Worm (Caenorhabditis elegans) whole organism, L1 larva: ENCODE data around the gene tag-151.

ENCODE experiments used
- C04F5.9 ChIP-seq: sonication (generic microtip); optimal IDR thresholded peaks from 2 replicates; lab custom pipeline; 2016; ENCODE audit warnings: missing genetic modification characterization, missing compliant biosample characterization
- C16A3.4 ChIP-seq: fragments of 150-350 bp; optimal IDR thresholded peaks from 2 replicates; lab custom pipeline; 2014; ENCODE audit warnings: missing biosample characterization, missing genetic modification characterization
- F16B12.6 ChIP-seq: fragments of 150-350 bp; optimal IDR thresholded peaks from 2 replicates; lab custom pipeline; 2014; ENCODE audit warnings: missing biosample characterization, missing genetic modification characterization
- aly-2 ChIP-seq: fragments of 150-350 bp; optimal IDR thresholded peaks from 2 replicates; lab custom pipeline; 2014; ENCODE audit warnings: missing biosample characterization, missing genetic modification characterization
- ama-1 ChIP-seq: fragments of 150-350 bp; optimal IDR thresholded peaks from 2 replicates; lab custom pipeline; 2014
- blmp-1 ChIP-seq: fragments of 150-350 bp; optimal IDR thresholded peaks from 2 replicates; lab custom pipeline; 2014; ENCODE audit warnings: missing biosample characterization, missing genetic modification characterization
- ceh-8 ChIP-seq: fragments of 200-800 bp; sonication (Bioruptor generic); optimal IDR thresholded peaks from 2 replicates; lab custom pipeline; 2018; ENCODE audit warnings: mild to moderate bottlenecking, missing genetic modification characterization, moderate library complexity, missing compliant biosample characterization
- ceh-88 ChIP-seq: fragments of 200-800 bp; sonication (Bioruptor generic); IDR thresholded peaks from 2 replicates; pipeline ENCODE4 v1.3.6; 2022; ENCODE audit warnings: missing genetic modification characterization, missing compliant biosample characterization
- dpl-1 ChIP-seq, 3 experiments: fragments of 150-350 bp in 2 of 3; sonication (generic microtip) in 1 of 3; optimal IDR thresholded peaks; 2 replicates each; lab custom pipeline; 2014 to 2017; ENCODE audit warnings: missing biosample characterization in 3 of 3, missing genetic modification characterization in 3 of 3, missing genetic modification reagents in 3 of 3
- efl-3 ChIP-seq: fragments of 200-800 bp; sonication (Bioruptor generic); optimal IDR thresholded peaks from 2 replicates; lab custom pipeline; 2018; ENCODE audit warnings: mild to moderate bottlenecking, missing genetic modification characterization, missing compliant biosample characterization
- egl-13 ChIP-seq: sonication (generic microtip); optimal IDR thresholded peaks from 2 replicates; lab custom pipeline; 2016; ENCODE audit warnings: missing genotype, missing genetic modification reagents, missing genetic modification characterization, missing compliant biosample characterization
- egl-27 ChIP-seq, 2 experiments: fragments of 150-350 bp in 1 of 2; sonication (generic microtip); optimal IDR thresholded peaks; 3 replicates each; lab custom pipeline; 2017 to 2018; ENCODE audit warnings: missing biosample characterization in 2 of 2, missing genetic modification characterization in 2 of 2, missing genetic modification reagents in 2 of 2
- elt-2 ChIP-seq: sonication (generic microtip); optimal IDR thresholded peaks from 2 replicates; lab custom pipeline; 2016; ENCODE audit warnings: missing genetic modification characterization, mild to moderate bottlenecking, inconsistent platforms, missing compliant biosample characterization, missing genetic modification reagents
- fkh-10 ChIP-seq: sonication (generic microtip); optimal IDR thresholded peaks from 2 replicates; lab custom pipeline; 2017; ENCODE audit warnings: missing biosample characterization, missing genetic modification reagents, missing genetic modification characterization
- fkh-4 ChIP-seq: sonication (generic microtip); optimal IDR thresholded peaks from 2 replicates; lab custom pipeline; 2016; ENCODE audit warnings: missing compliant biosample characterization, missing genetic modification characterization, borderline replicate concordance
- fkh-8 ChIP-seq: sonication (generic microtip); optimal IDR thresholded peaks from 2 replicates; lab custom pipeline; 2016; ENCODE audit warnings: mild to moderate bottlenecking, missing genetic modification characterization, missing compliant biosample characterization
- fos-1 ChIP-seq: fragments of 150-350 bp; optimal IDR thresholded peaks from 2 replicates; lab custom pipeline; 2014; ENCODE audit warnings: missing biosample characterization, missing genetic modification characterization
- hlh-4 ChIP-seq: sonication (generic microtip); optimal IDR thresholded peaks from 2 replicates; lab custom pipeline; 2016; ENCODE audit warnings: mild to moderate bottlenecking, missing genetic modification characterization, missing compliant biosample characterization
- hpl-2 ChIP-seq: fragments of 150-350 bp; optimal IDR thresholded peaks from 2 replicates; lab custom pipeline; 2014; ENCODE audit warnings: missing biosample characterization, missing genetic modification reagents, missing genetic modification characterization
- isw-1 ChIP-seq: fragments of 200-800 bp; sonication (Bioruptor generic); IDR thresholded peaks from 2 replicates; pipeline ENCODE4 v1.3.6; 2022; ENCODE audit warnings: missing genetic modification characterization, missing compliant biosample characterization
- lin-14 ChIP-seq: fragments of 200-800 bp; sonication (Bioruptor generic); optimal IDR thresholded peaks from 2 replicates; lab custom pipeline; 2018; ENCODE audit warnings: mild to moderate bottlenecking, missing genetic modification characterization, moderate library complexity, missing compliant biosample characterization
- lin-15B ChIP-seq: fragments of 150-350 bp; sonication (generic microtip); optimal IDR thresholded peaks from 3 replicates; lab custom pipeline; 2014; ENCODE audit warnings: missing biosample characterization, missing genetic modification characterization
- lin-39 ChIP-seq: fragments of 150-350 bp; optimal IDR thresholded peaks from 2 replicates; lab custom pipeline; 2014; ENCODE audit warnings: missing biosample characterization, missing genetic modification reagents, missing genetic modification characterization
- lsy-2 ChIP-seq, 2 experiments: fragments of 150-350 bp; optimal IDR thresholded peaks; 2 replicates each; lab custom pipeline; 2014; ENCODE audit warnings: missing biosample characterization in 2 of 2, missing genetic modification characterization in 2 of 2
- mab-9 ChIP-seq: fragments of 200-800 bp; sonication (Bioruptor generic); IDR thresholded peaks from 2 replicates; pipeline ENCODE4 v1.3.6; 2022; ENCODE audit warnings: missing genetic modification reagents, missing genetic modification characterization, missing compliant biosample characterization
- mdl-1 ChIP-seq, 2 experiments: fragments of 150-350 bp; optimal IDR thresholded peaks; 2 replicates each; lab custom pipeline; 2014 to 2017; ENCODE audit warnings: missing biosample characterization in 2 of 2, missing genetic modification characterization in 2 of 2, inconsistent platforms in 1 of 2
- mef-2 ChIP-seq: fragments of 150-350 bp; optimal IDR thresholded peaks from 2 replicates; lab custom pipeline; 2014; ENCODE audit warnings: missing biosample characterization, missing genetic modification characterization
- mep-1 ChIP-seq: fragments of 150-350 bp; optimal IDR thresholded peaks from 2 replicates; lab custom pipeline; 2014; ENCODE audit warnings: missing biosample characterization, missing genetic modification characterization
- nhr-12 ChIP-seq: sonication (generic microtip); optimal IDR thresholded peaks from 2 replicates; lab custom pipeline; 2017; ENCODE audit warnings: missing biosample characterization, missing genetic modification characterization
- nhr-47 ChIP-seq: sonication (generic microtip); optimal IDR thresholded peaks from 2 replicates; lab custom pipeline; 2016; ENCODE audit warnings: mild to moderate bottlenecking, missing genetic modification characterization, moderate library complexity, missing compliant biosample characterization
- nhr-71 ChIP-seq: sonication (generic microtip); optimal IDR thresholded peaks from 2 replicates; lab custom pipeline; 2016; ENCODE audit warnings: mild to moderate bottlenecking, missing genetic modification characterization, moderate library complexity, missing compliant biosample characterization
- nhr-77 ChIP-seq: fragments of 150-350 bp; optimal IDR thresholded peaks from 2 replicates; lab custom pipeline; 2014; ENCODE audit warnings: missing biosample characterization, missing genetic modification characterization
- nhr-85 ChIP-seq: sonication (generic microtip); peaks from one replicate; lab custom pipeline; 2016; ENCODE audit warnings: missing genetic modification characterization, inconsistent platforms, missing compliant biosample characterization
- pag-3 ChIP-seq: sonication (generic microtip); optimal IDR thresholded peaks from 2 replicates; lab custom pipeline; 2017; ENCODE audit warnings: missing genetic modification characterization, mild to moderate bottlenecking, missing compliant biosample characterization, antibody characterized with exemption, borderline replicate concordance; ENCODE audit not compliant: insufficient read depth
- rnt-1 ChIP-seq: sonication (generic microtip); optimal IDR thresholded peaks from 2 replicates; lab custom pipeline; 2016; ENCODE audit warnings: mild to moderate bottlenecking, missing genetic modification characterization, moderate library complexity, missing compliant biosample characterization
- skn-1 ChIP-seq: fragments of 150-350 bp; optimal IDR thresholded peaks from 2 replicates; lab custom pipeline; 2014; ENCODE audit warnings: missing biosample characterization, missing genetic modification characterization
- snpc-4 ChIP-seq: fragments of 150-350 bp; optimal IDR thresholded peaks from 2 replicates; lab custom pipeline; 2014; ENCODE audit warnings: missing biosample characterization, missing genetic modification characterization
- sup-37 ChIP-seq: fragments of 200-800 bp; sonication (Bioruptor generic); optimal IDR thresholded peaks from 2 replicates; lab custom pipeline; 2018; ENCODE audit warnings: mild to moderate bottlenecking, missing genetic modification characterization, missing compliant biosample characterization
- swsn-7 ChIP-seq: sonication (generic microtip); optimal IDR thresholded peaks from 2 replicates; lab custom pipeline; 2016; ENCODE audit warnings: missing genetic modification characterization, missing compliant biosample characterization
- tlp-1 ChIP-seq: fragments of 150-350 bp; optimal IDR thresholded peaks from 2 replicates; lab custom pipeline; 2014; ENCODE audit warnings: missing biosample characterization, missing genetic modification characterization
- unc-130 ChIP-seq: fragments of 150-350 bp; optimal IDR thresholded peaks from 2 replicates; lab custom pipeline; 2017; ENCODE audit warnings: missing biosample characterization, missing genetic modification characterization, inconsistent platforms
- unc-30 ChIP-seq: sonication (generic microtip); optimal IDR thresholded peaks from 2 replicates; lab custom pipeline; 2017; ENCODE audit warnings: missing biosample characterization, missing genetic modification characterization
- vab-15 ChIP-seq: sonication (generic microtip); optimal IDR thresholded peaks from 2 replicates; lab custom pipeline; 2017; ENCODE audit warnings: missing genotype, mild to moderate bottlenecking, missing genetic modification characterization, missing compliant biosample characterization
- zag-1 ChIP-seq: fragments of 150-350 bp; optimal IDR thresholded peaks from 2 replicates; lab custom pipeline; 2014; ENCODE audit warnings: missing biosample characterization, missing genetic modification characterization
- zip-4 ChIP-seq: fragments of 200-800 bp; sonication (Bioruptor generic); optimal IDR thresholded peaks from 2 replicates; lab custom pipeline; 2018; ENCODE audit warnings: mild to moderate bottlenecking, missing genetic modification characterization, moderate library complexity, missing compliant biosample characterization

tag-151 gene

ce11 chrII:4728687-4729086 lies 18.6 kb downstream of the tag-151 start (continued):
- TF ChIP-seq egl-27 (tag; optimal IDR thresholded peaks at IDR 0.05; lab: Kevin White, UChicago) (no peak), fos-1 (tag; lab: Kevin White, UChicago) (no peak), zag-1 (tag; lab: Kevin White, UChicago) (no peak)

ce11 chrII:4729733-4730132 lies 19.7 kb downstream of the tag-151 start, which contains the start of gene F41C3.7:
TSS of gene F41C3.7 (plus strand) at chrII:4730033.
- no peak for TF ChIP-seq C04F5.9 (tag; lab: Kevin White, UChicago)
- no peak for TF ChIP-seq hpl-2
- TF ChIP-seq elt-2 (tag; lab: Kevin White, UChicago) = no peak
- no peak for TF ChIP-seq dpl-1 (GFP tag; optimal IDR thresholded peaks at IDR 0.05; lab: Kevin White, UChicago)
- TF ChIP-seq ceh-88 (GFP tag; lab: Robert Waterston, UW) = no peak
- TF ChIP-seq snpc-4 (tag; lab: Kevin White, UChicago) = no peak
- no peak for TF ChIP-seq fkh-8 (tag; lab: Kevin White, UChicago)
- no peak for TF ChIP-seq nhr-12 (tag; lab: Kevin White, UChicago)
- no peak for TF ChIP-seq fkh-10
- no peak for TF ChIP-seq lin-39

- TF ChIP-seq blmp-1 = peak; percentile 25
- no peak for TF ChIP-seq C04F5.9 (tag; lab: Kevin White, UChicago)
Observed at ce11 chrII:4733848-4734247, 23.8 kb downstream of the tag-151 start, which contains the start of gene F41C3.11. TSS of gene F41C3.11 (minus strand) at chrII:4733948.

DNA sequence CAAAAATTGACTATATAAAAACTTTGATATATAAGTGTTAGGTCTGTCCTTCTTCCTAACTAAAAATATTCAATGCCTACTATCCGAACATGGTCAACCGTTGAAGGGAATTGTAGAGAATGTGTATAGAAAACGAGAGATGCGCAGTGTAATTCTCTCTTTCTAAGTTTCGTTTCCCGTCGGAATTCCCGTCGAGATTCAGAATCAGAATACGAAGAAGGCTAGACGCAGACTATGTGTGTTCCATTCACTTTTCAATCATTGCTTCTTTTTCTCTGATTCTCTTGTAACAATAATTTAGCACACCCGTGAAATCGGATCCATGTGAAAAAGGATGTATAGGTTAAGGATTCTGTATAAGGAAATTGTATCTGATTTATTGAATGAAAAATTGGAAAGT lies 24.4 kb downstream of the tag-151 start:
- TF ChIP-seq lin-14 (peak; percentile 65), hlh-4 (tag; lab: Kevin White, UChicago) (no peak), mef-2 (tag; lab: Kevin White, UChicago) (no peak), blmp-1 (peak; percentile 100), nhr-85 (tag; lab: Kevin White, UChicago) (peak; percentile 54), unc-30 (tag; lab: Kevin White, UChicago) (no peak), isw-1 (GFP tag; lab: Robert Waterston, UW) (no peak), swsn-7 (tag; lab: Kevin White, UChicago) (no peak), F16B12.6 (tag; lab: Kevin White, UChicago) (no peak), tlp-1 (tag; lab: Kevin White, UChicago) (no peak), lsy-2 (tag; optimal IDR thresholded peaks at IDR 0.05; lab: Kevin White, UChicago) (peak in 1 of 2 experiments; percentile 11)

ce11 chrII:4736585-4736984 lies 26.5 kb downstream of the tag-151 start:
- TF ChIP-seq nhr-71 (tag; lab: Kevin White, UChicago) = peak; percentile 65
- no peak for TF ChIP-seq egl-13
- no peak for TF ChIP-seq sup-37
- TF ChIP-seq vab-15 (tag; lab: Kevin White, UChicago) = no peak
- no peak for TF ChIP-seq C16A3.4 (tag; lab: Kevin White, UChicago)
- TF ChIP-seq rnt-1 = peak; percentile 38
- peak; percentile 60 for TF ChIP-seq lin-14
- TF ChIP-seq lin-15B (tag; lab: Kevin White, UChicago) = no peak
- no peak for TF ChIP-seq unc-130 (tag; lab: Kevin White, UChicago)
- TF ChIP-seq tlp-1 (tag; lab: Kevin White, UChicago) = no peak
- no peak for TF ChIP-seq mep-1 (tag; lab: Kevin White, UChicago)
- no peak for TF ChIP-seq nhr-47
- no peak for TF ChIP-seq skn-1 (tag; lab: Kevin White, UChicago)
- no peak for TF ChIP-seq fkh-4 (tag; lab: Kevin White, UChicago)
- TF ChIP-seq zip-4 = no peak
- TF ChIP-seq nhr-77 (tag; lab: Kevin White, UChicago) = no peak
- no peak for TF ChIP-seq mef-2 (tag; lab: Kevin White, UChicago)
- TF ChIP-seq mdl-1 (tag; optimal IDR thresholded peaks at IDR 0.05; lab: Kevin White, UChicago) = no peak
- no peak for TF ChIP-seq aly-2 (tag; lab: Kevin White, UChicago)
- no peak for TF ChIP-seq ama-1 (lab: Kevin White, UChicago)
- no peak for TF ChIP-seq efl-3
- no peak for TF ChIP-seq ceh-8 (GFP tag; lab: Kevin White, UChicago)
- TF ChIP-seq dpl-1 (GFP tag; optimal IDR thresholded peaks at IDR 0.05; lab: Kevin White, UChicago) = no peak
- peak; percentile 19 to 20 for TF ChIP-seq lsy-2 (tag; optimal IDR thresholded peaks at IDR 0.05; lab: Kevin White, UChicago)
- no peak for TF ChIP-seq snpc-4 (tag; lab: Kevin White, UChicago)
- no peak for TF ChIP-seq mab-9 (GFP tag; lab: Robert Waterston, UW)
- TF ChIP-seq pag-3 (tag; lab: Kevin White, UChicago) = peak; percentile 58
- no peak for TF ChIP-seq F16B12.6 (tag; lab: Kevin White, UChicago)
